Fruit fly (Drosophila melanogaster): ENCODE measurements around the gene Acox3.

Acox3 gene

DNA sequence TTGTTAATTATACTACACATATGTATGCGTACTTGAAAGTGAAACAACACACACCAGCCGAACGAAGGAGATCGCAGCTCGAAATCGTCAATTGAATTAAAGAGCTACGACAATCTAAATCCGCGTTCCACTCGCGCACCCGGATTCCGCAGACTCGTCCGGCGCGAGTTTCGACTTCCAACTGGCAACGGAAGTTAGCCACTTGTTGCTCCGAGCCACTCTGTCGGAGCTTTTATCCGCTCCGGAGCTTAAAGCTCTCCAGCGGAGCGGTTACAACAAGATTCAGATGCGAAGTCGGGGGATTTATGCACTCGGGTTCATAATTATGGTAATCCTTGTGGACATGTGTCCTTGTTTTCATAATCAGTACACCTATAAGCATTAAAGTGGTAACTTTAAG lies 17.3 kb upstream of the Acox3 start, which contains the start of gene Rchy1 (continued):
- TF ChIP-seq nom (GFP tag; optimal IDR thresholded peaks at IDR 0.05), result peak; percentile 36
- no peak for TF ChIP-seq nerfin-1 (tag; optimal IDR thresholded peaks at IDR 0.05)
- no peak for TF ChIP-seq sens (GFP tag)
- peak; percentile 14 for TF ChIP-seq CG18619 (GFP tag; optimal IDR thresholded peaks at IDR 0.05)
- TF ChIP-seq CG2875 (GFP tag; optimal IDR thresholded peaks at IDR 0.05), result peak; percentile 26
- TF ChIP-seq bcd (GFP tag; optimal IDR thresholded peaks at IDR 0.05), result peak; percentile 12
- no peak for TF ChIP-seq CG16863 (GFP tag; optimal IDR thresholded peaks at IDR 0.05)
- TF ChIP-seq CG1603 (tag; optimal IDR thresholded peaks at IDR 0.05), result peak; percentile 1
- TF ChIP-seq psq (GFP tag; optimal IDR thresholded peaks at IDR 0.05), result no peak
- TF ChIP-seq NFAT (GFP tag; IDR thresholded peaks at IDR 0.05), result peak; percentile 54; the same call in 1 of the 2 replicates
- TF ChIP-seq CG33213 (GFP tag; optimal IDR thresholded peaks at IDR 0.05), result no peak
- TF ChIP-seq CrebB (tag; optimal IDR thresholded peaks at IDR 0.05), result no peak
- TF ChIP-seq CG6854 (GFP tag; optimal IDR thresholded peaks at IDR 0.05), result peak; percentile 17
- peak; percentile 3 for TF ChIP-seq Blimp-1 (GFP tag; optimal IDR thresholded peaks at IDR 0.05)
- TF ChIP-seq CG18599 (GFP tag; optimal IDR thresholded peaks at IDR 0.05), result peak; percentile 9
- TF ChIP-seq odd (GFP tag; optimal IDR thresholded peaks at IDR 0.05), result peak; percentile 50
- TF ChIP-seq Myb (GFP tag; optimal IDR thresholded peaks at IDR 0.05), result no peak
- peak; percentile 48; the same call in 1 of the 3 replicates for TF ChIP-seq otp (GFP tag; IDR thresholded peaks at IDR 0.05)
- TF ChIP-seq eyg (GFP tag; optimal IDR thresholded peaks at IDR 0.05), result peak; percentile 12
- no peak for TF ChIP-seq Sry-δ (GFP tag; optimal IDR thresholded peaks at IDR 0.05)
- TF ChIP-seq CG12299 (tag; optimal IDR thresholded peaks at IDR 0.05), result peak; percentile 13
- TF ChIP-seq CG14860 (GFP tag; IDR thresholded peaks at IDR 0.05; ENCODE audit: partially characterized antibody), result no peak
- peak; percentile 58; the same call in 1 of the 2 replicates for TF ChIP-seq sob (GFP tag; IDR thresholded peaks at IDR 0.05)
- TF ChIP-seq btn (GFP tag; optimal IDR thresholded peaks at IDR 0.05), result no peak
- TF ChIP-seq CG15073 (GFP tag; optimal IDR thresholded peaks at IDR 0.05), result no peak
- TF ChIP-seq MESR4 (GFP tag; optimal IDR thresholded peaks at IDR 0.05), result peak; percentile 3
- TF ChIP-seq CG18476 (GFP tag; optimal IDR thresholded peaks at IDR 0.05), result no peak
- peak; percentile 93 for TF ChIP-seq scrt (GFP tag; optimal IDR thresholded peaks at IDR 0.05)
- no peak for TF ChIP-seq maf-S (GFP tag; optimal IDR thresholded peaks at IDR 0.05)
- no peak for TF ChIP-seq CG1602 (GFP tag; optimal IDR thresholded peaks at IDR 0.05)
- TF ChIP-seq CG31365 (tag; optimal IDR thresholded peaks at IDR 0.05), result peak; percentile 43
- TF ChIP-seq Eip74EF (GFP tag; optimal IDR thresholded peaks at IDR 0.05), result peak in 1 of 2 experiments; percentile 54
- TF ChIP-seq CG4328 (GFP tag; optimal IDR thresholded peaks at IDR 0.05), result no peak
- TF ChIP-seq B-H2 (GFP tag; optimal IDR thresholded peaks at IDR 0.05), result peak; percentile 26
- TF ChIP-seq CG14050 (GFP tag; IDR thresholded peaks at IDR 0.05), result no peak
- TF ChIP-seq bigmax (GFP tag; optimal IDR thresholded peaks at IDR 0.05), result no peak
- peak; percentile 43 for TF ChIP-seq CG11504 (tag; optimal IDR thresholded peaks at IDR 0.05)
- peak; percentile 87 for TF ChIP-seq Med (GFP tag)
- peak; percentile 65 for TF ChIP-seq Fer1 (GFP tag; optimal IDR thresholded peaks at IDR 0.05)
- TF ChIP-seq lola (GFP tag; optimal IDR thresholded peaks at IDR 0.05), result no peak
- peak; percentile 81 for TF ChIP-seq mirr (GFP tag; optimal IDR thresholded peaks at IDR 0.05)
- no peak for TF ChIP-seq CG11456 (GFP tag; IDR thresholded peaks at IDR 0.05)
- TF ChIP-seq vvl (GFP tag; IDR thresholded peaks at IDR 0.05), result peak; percentile 56; the same call in 1 of the 2 replicates
- TF ChIP-seq knrl (GFP tag; IDR thresholded peaks at IDR 0.05; ENCODE audit: partially characterized antibody), result no peak
- no peak for TF ChIP-seq zfh2 (GFP tag; optimal IDR thresholded peaks at IDR 0.05)
- no peak for TF ChIP-seq CG3407 (GFP tag; optimal IDR thresholded peaks at IDR 0.05)
- peak; percentile 49 for TF ChIP-seq wek (GFP tag; optimal IDR thresholded peaks at IDR 0.05)
- TF ChIP-seq CG34224 (GFP tag; IDR thresholded peaks at IDR 0.05; ENCODE audit: partially characterized antibody), result no peak
- TF ChIP-seq CG17359 (tag; optimal IDR thresholded peaks at IDR 0.05), result peak; percentile 4
- TF ChIP-seq sens-2 (GFP tag; IDR thresholded peaks at IDR 0.05), result 0 out of 2 replicates have a peak, but pooled peaks have one; percentile 17

Data from whole organism, embryonic.